Worm (Caenorhabditis elegans): Measurements from ENCODE around the gene H25P19.1.

DNA sequence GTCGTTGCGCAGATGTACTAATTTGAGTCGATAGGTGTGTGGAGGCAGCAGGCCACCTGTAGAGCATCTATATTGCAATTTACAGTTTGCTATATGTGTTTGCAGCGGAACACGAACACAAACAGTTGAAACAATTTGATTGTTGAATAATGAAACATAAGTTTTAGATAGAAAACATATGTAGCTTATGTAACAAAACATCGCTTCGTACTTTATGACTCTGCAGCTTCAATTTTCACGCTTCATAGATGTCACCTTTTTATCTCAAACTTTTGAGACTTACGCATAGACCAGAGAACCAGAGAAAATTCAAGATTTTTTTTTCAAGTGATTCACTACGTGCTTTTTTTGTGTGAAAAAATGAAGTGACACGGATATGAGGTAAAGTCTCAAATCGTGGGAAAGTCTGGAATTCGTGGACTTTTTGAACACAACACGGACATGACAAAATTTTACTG, 36.4 kb downstream of the H25P19.1 start, which contains the start of gene fbxb-72:
- no peak for TF ChIP-seq him-1 (tag; optimal IDR thresholded peaks at IDR 0.05)
- TF ChIP-seq W03F9.2 (tag; optimal IDR thresholded peaks at IDR 0.05) = no peak

Data from whole organism, L4/young adult.